Fruit fly (Drosophila melanogaster) whole organism, prepupa: ENCODE measurements around the gene Takl2.

Source experiments
- Blimp-1 ChIP-seq: fragments of 200-800 bp; sonication (Bioruptor generic); optimal IDR thresholded peaks from 3 replicates; lab custom pipeline; 2017; ENCODE audit warnings: missing biosample characterization, missing genetic modification characterization, mild to moderate bottlenecking, moderate library complexity, missing genetic modification reagents
- CG10631 ChIP-seq: fragments of 200-800 bp; sonication (Bioruptor generic); optimal IDR thresholded peaks from 2 replicates; lab custom pipeline; 2016; ENCODE audit warnings: missing biosample characterization, missing genetic modification characterization
- CG7368 ChIP-seq: fragments of 200-800 bp; sonication (Bioruptor generic); optimal IDR thresholded peaks from 3 replicates; lab custom pipeline; 2016; ENCODE audit warnings: missing biosample characterization, missing genetic modification characterization
- CG8632 ChIP-seq: fragments of 200-800 bp; sonication (Bioruptor generic); optimal IDR thresholded peaks from 3 replicates; lab custom pipeline; 2016; ENCODE audit warnings: missing biosample characterization, missing genetic modification characterization
- Hr4 ChIP-seq: fragments of 200-800 bp; sonication (Bioruptor generic); optimal IDR thresholded peaks from 3 replicates; lab custom pipeline; 2016; ENCODE audit warnings: missing biosample characterization, missing genetic modification characterization
- Lpt ChIP-seq: fragments of 200-800 bp; sonication (Bioruptor generic); optimal IDR thresholded peaks from 3 replicates; lab custom pipeline; 2016; ENCODE audit warnings: missing biosample characterization, missing genetic modification characterization
- Met ChIP-seq: fragments of 200-800 bp; sonication (Bioruptor generic); optimal IDR thresholded peaks from 3 replicates; lab custom pipeline; 2016; ENCODE audit warnings: missing biosample characterization, missing genetic modification characterization
- Sox102F ChIP-seq: fragments of 200-800 bp; sonication (Bioruptor generic); optimal IDR thresholded peaks from 2 replicates; lab custom pipeline; 2016; ENCODE audit warnings: missing biosample characterization, mild to moderate bottlenecking, missing genetic modification characterization
- vri ChIP-seq: fragments of 200-800 bp; sonication (Bioruptor generic); optimal IDR thresholded peaks from 3 replicates; lab custom pipeline; 2016; ENCODE audit warnings: missing biosample characterization, mild to moderate bottlenecking, missing genetic modification characterization

DNA sequence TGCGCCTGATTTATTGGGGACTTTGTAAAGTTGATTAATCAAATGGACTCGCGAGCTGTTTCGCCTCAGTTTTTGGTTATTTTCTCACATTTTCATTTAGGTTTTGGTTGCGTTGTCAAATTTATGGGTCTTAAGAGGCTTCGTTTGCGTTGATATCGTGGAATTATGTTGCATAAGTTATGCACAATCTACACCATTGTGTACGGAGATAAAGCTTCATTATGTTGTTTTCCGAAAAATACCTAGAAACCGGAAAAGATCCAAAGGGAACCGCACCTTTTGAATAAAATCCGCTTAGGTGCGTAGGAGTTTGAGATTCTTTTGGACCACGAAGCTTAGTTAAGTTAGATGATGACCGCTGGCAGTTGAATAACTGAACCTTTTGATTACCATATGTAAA is 23.5 kb upstream of the Takl2 start:
- TF ChIP-seq Sox102F (GFP tag; lab: Kevin White, UChicago) (no peak), Lpt (GFP tag; lab: Kevin White, UChicago) (no peak), Met (GFP tag; lab: Kevin White, UChicago) (no peak), CG7368 (GFP tag; lab: Kevin White, UChicago) (no peak), Blimp-1 (GFP tag; lab: Kevin White, UChicago) (no peak), Hr4 (GFP tag; lab: Kevin White, UChicago) (no peak), CG8632 (GFP tag; lab: Kevin White, UChicago) (no peak), CG10631 (no peak), vri (GFP tag; lab: Kevin White, UChicago) (no peak)
